Worm (Caenorhabditis elegans): ENCODE measurements around the gene mans-2.

DNA sequence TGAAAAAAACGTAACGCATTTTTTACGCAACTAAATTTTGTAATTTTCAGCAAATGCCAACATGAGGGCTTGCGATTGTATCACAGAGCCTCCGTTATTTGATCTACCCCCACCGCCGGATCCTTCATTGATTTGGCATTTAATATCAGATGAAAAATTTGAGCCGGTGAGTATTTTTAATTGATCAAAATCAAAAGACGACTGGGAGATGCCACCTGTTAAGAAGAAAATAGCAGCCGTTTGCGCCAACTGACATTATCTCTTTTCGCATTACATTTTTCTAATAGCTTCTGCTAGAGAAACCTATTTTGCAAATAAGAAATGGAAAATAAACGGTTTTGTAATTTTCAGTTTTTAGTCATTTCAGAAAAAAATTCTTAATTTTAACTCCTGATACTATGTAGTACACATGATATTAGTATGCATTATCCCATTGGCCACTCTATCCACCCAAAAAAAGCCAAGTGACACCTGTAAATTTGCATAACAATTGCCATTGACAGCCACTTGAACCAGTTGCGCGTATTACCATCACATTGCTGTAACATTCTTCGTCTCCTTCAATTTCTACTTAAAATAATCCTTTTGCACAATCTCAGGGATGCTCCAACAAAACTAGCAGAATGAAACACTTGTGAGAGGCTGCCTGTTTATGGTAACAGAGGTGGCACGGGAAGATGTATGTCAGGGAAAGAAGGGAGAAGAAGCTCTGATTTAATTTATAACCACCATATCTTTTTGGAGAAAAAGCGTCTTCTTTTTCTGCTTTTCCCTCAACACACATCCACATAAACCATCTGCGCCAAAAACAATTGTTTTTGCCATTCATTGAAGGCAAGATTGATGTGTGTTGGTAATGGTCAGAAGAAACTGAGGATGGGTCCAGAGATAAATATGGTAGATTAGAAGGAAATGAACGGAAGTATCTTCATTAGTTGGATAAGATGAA is 26.7 kb downstream of the mans-2 start, which contains the start of gene F58H1.5:
- no peak for TF ChIP-seq unc-62 (GFP tag; optimal IDR thresholded peaks at IDR 0.05)
- TF ChIP-seq nhr-25 (tag; optimal IDR thresholded peaks at IDR 0.05): no peak
- TF ChIP-seq ZK546.5 (tag; optimal IDR thresholded peaks at IDR 0.05): no peak
- no peak for TF ChIP-seq lin-11 (tag; optimal IDR thresholded peaks at IDR 0.05)
- TF ChIP-seq lin-39 (tag; optimal IDR thresholded peaks at IDR 0.05): no peak
- TF ChIP-seq lin-13 (GFP tag; optimal IDR thresholded peaks at IDR 0.05): no peak
